Worm (Caenorhabditis elegans): ENCODE data around the gene F29G6.1.

Gene F29G6.1

DNA sequence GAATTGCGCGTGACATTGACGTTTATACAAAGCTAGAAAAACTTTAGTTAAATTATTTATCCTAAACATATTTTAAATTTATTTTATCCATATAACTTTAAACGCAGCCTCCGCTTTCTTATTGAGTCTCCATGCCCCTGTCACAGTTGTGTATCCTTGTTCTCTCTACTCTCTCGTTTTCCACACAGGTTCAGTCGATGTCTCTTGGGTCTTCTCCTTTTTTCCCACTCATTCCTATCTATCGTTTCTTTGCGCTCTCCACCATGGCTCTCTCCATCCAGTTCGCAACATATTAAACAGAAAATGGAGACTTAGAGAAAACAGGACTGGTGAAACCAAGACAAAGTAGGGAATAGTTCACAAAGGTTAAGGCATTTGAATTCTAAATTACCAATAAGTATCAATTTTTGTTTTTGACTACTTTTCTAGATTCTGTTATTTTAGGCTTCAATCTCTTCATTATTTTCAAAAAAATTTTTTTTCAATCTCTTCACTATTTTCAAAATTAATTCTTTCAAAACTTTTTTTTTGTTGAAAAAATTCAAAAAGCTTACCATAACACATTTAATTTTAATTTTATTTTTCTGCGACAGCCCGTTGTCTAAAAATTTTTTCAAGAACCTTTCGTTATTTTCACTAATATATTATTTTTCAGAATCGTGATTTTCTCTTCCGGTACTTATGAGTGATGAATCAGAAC is 20.1 kb downstream of the F29G6.1 start, which contains the start of gene sdc-2 (continued):
- TF ChIP-seq daf-16 (GFP tag; optimal IDR thresholded peaks at IDR 0.05) (peak in 1 of 2 experiments; percentile 82), daf-16 (tag; optimal IDR thresholded peaks at IDR 0.05) (peak; percentile 87), nhr-11 (tag; optimal IDR thresholded peaks at IDR 0.05) (peak; percentile 75), hmg-1.1 (GFP tag; IDR thresholded peaks at IDR 0.05) (peak; percentile 90), zag-1 (tag; optimal IDR thresholded peaks at IDR 0.05) (no peak), F37D6.2 (tag; optimal IDR thresholded peaks at IDR 0.05) (peak; percentile 77), fkh-10 (GFP tag; optimal IDR thresholded peaks at IDR 0.05) (peak; percentile 61), mes-2 (tag; optimal IDR thresholded peaks at IDR 0.05; ENCODE audit: poor library complexity, severe bottlenecking) (peak; percentile 88), daf-12 (tag; optimal IDR thresholded peaks at IDR 0.05) (no peak), hlh-11 (tag; optimal IDR thresholded peaks at IDR 0.05) (peak; percentile 87), duxl-1 (tag; optimal IDR thresholded peaks at IDR 0.05; ENCODE audit: poor library complexity) (peak; percentile 87), dve-1 (tag; optimal IDR thresholded peaks at IDR 0.05; ENCODE audit: insufficient read depth) (peak; percentile 94), zip-11 (GFP tag; IDR thresholded peaks at IDR 0.05) (no peak), spr-3 (GFP tag; optimal IDR thresholded peaks at IDR 0.05) (no peak), jun-1 (tag; optimal IDR thresholded peaks at IDR 0.05) (peak; percentile 50), mep-1 (tag; optimal IDR thresholded peaks at IDR 0.05) (peak; percentile 97), nhr-6 (tag; optimal IDR thresholded peaks at IDR 0.05) (peak; percentile 80), ceh-62 (tag; optimal IDR thresholded peaks at IDR 0.05) (no peak), egl-43 (GFP tag; IDR thresholded peaks at IDR 0.05) (no peak), T26A8.4 (GFP tag; IDR thresholded peaks at IDR 0.05) (peak; percentile 78), ama-1 (optimal IDR thresholded peaks at IDR 0.05) (no peak), nhr-77 (tag; optimal IDR thresholded peaks at IDR 0.05) (peak; percentile 96), arid-1 (GFP tag; conservative IDR thresholded peaks at IDR 0.05) (peak; percentile 48; the same call in 1 of the 2 replicates)

DNA sequence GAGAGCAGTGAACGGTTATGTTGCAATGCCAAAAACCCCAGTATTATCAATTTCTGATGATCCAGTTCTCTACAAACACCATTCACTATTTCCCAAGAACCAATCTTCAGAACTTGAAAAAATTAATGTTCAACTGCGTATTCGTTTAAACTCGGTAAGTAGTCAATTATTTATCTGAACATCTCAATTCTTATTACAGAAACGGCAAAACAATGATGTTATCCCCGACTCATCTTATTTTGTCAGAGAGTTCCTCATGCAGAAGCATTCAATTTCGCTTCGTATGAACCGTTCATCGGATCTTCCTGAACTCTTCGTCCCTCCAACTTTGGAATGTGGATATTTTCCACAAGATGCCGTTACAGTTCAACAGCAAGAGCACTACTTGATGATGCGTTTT is 21.6 kb downstream of the F29G6.1 start:
- no peak for TF ChIP-seq ZK337.2 (GFP tag; IDR thresholded peaks at IDR 0.05)
- TF ChIP-seq unc-62 (GFP tag; optimal IDR thresholded peaks at IDR 0.05 in 1 of 2): peak in 1 of 2 experiments; percentile 91
- TF ChIP-seq unc-62 (tag; optimal IDR thresholded peaks at IDR 0.05): no peak

DNA sequence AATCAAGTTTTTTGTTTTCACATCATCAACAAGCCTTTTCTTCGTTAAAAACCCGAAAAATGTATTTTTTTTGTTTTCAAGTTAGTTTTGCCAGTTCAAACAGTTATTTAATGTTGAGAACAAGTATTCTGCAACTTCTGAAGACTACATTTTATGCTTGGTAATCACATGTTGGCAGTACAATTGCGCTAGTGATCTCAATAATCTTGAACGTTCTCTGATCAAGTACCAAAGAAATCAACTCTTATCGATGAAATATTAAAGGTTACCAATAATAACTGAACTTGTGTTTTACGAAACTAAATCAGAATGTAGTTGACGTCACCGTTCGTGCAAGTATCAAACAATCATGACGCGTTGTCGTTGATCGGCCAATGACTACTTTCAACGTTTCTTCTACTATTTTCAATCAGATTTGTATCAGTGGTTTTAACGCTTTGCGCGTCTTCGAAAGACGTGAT is 31.5 kb downstream of the F29G6.1 start, which contains the start of gene C35C5.8:
Gene C35C5.8, plus strand, starts transcription at position 51 of the 461 bp plus-strand sequence.
- peak in 1 of 2 experiments; percentile 17 for TF ChIP-seq mdl-1 (tag; optimal IDR thresholded peaks at IDR 0.05)
- TF ChIP-seq ceh-20 (GFP tag; IDR thresholded peaks at IDR 0.05): no peak
- TF ChIP-seq unc-39 (tag; optimal IDR thresholded peaks at IDR 0.05): no peak
- no peak for TF ChIP-seq madf-5 (GFP tag; IDR thresholded peaks at IDR 0.05)
- TF ChIP-seq hlh-11 (tag; optimal IDR thresholded peaks at IDR 0.05): peak; percentile 18
- peak in 1 of 2 experiments; percentile 71 for TF ChIP-seq unc-62 (GFP tag; optimal IDR thresholded peaks at IDR 0.05 in 1 of 2)
- no peak for TF ChIP-seq unc-62 (tag; optimal IDR thresholded peaks at IDR 0.05)
- peak; percentile 77 for TF ChIP-seq nhr-28 (tag; optimal IDR thresholded peaks at IDR 0.05)
- TF ChIP-seq zag-1 (tag; optimal IDR thresholded peaks at IDR 0.05): no peak
- peak; percentile 36 for TF ChIP-seq dmd-6 (GFP tag; IDR thresholded peaks at IDR 0.05)
- TF ChIP-seq mxl-3 (GFP tag; optimal IDR thresholded peaks at IDR 0.05): peak; percentile 4

DNA sequence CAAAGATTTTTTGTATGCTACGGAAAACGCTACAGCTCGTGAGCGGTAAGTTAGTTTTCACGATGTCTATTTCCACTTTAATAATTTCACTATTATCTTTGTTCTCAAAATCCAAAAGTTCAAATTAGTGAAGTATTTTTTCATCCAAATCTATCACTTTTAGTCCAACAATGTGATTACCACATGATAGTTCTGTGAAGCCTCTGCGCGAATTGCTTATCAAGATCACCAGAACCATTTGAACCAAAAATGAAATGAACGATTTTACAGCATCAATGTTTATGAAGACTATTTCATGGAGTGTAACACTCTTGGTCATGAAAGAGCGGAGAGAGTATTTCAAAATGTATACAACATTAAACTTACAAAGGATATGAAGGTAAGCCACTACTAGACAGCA is 32.4 kb downstream of the F29G6.1 start:
- TF ChIP-seq dve-1 (tag; optimal IDR thresholded peaks at IDR 0.05; ENCODE audit: insufficient read depth): no peak
- TF ChIP-seq nhr-28 (tag; optimal IDR thresholded peaks at IDR 0.05): peak; percentile 28
- TF ChIP-seq mep-1 (tag; optimal IDR thresholded peaks at IDR 0.05): no peak
- peak; percentile 15 for TF ChIP-seq mxl-3 (GFP tag; optimal IDR thresholded peaks at IDR 0.05)
- no peak for TF ChIP-seq daf-12 (tag; optimal IDR thresholded peaks at IDR 0.05)
- TF ChIP-seq dmd-6 (GFP tag; IDR thresholded peaks at IDR 0.05): 0 out of 2 replicates have a peak, but pooled peaks have one; percentile 11
- peak; percentile 12 for TF ChIP-seq hlh-30 (tag; optimal IDR thresholded peaks at IDR 0.05; ENCODE audit: insufficient read depth)

All from whole organism, L4 larva.